Worm (Caenorhabditis elegans) whole organism, L2 larva: ENCODE results near the gene aqp-4.
A peak's percentile ranks its signal among the peaks of the same experiment; 100 is the strongest.

ENCODE experiments used
- C34F6.9 ChIP-seq: fragments of 150-350 bp; optimal IDR thresholded peaks from 2 replicates; lab custom pipeline; 2014; ENCODE audit warnings: missing biosample characterization, missing genetic modification characterization
- F13H6.1 ChIP-seq: sonication (generic microtip); optimal IDR thresholded peaks from 2 replicates; lab custom pipeline; 2016; ENCODE audit warnings: missing genetic modification characterization, missing compliant biosample characterization
- R02D3.7 ChIP-seq: fragments of 150-350 bp; optimal IDR thresholded peaks from 2 replicates; lab custom pipeline; 2014; ENCODE audit warnings: missing biosample characterization, missing genetic modification characterization
- Y55F3AM.14 ChIP-seq: fragments of 200-800 bp; sonication (Bioruptor generic); optimal IDR thresholded peaks from 2 replicates; lab custom pipeline; 2018; ENCODE audit warnings: mild to moderate bottlenecking, missing genetic modification characterization, missing compliant biosample characterization
- ZK546.5 ChIP-seq: sonication (generic microtip); optimal IDR thresholded peaks from 2 replicates; lab custom pipeline; 2017; ENCODE audit warnings: missing biosample characterization, missing genetic modification characterization
- alr-1 ChIP-seq: fragments of 150-350 bp; optimal IDR thresholded peaks from 2 replicates; lab custom pipeline; 2014; ENCODE audit warnings: missing biosample characterization, missing genetic modification characterization
- aly-2 ChIP-seq: fragments of 150-350 bp; optimal IDR thresholded peaks from 2 replicates; lab custom pipeline; 2014; ENCODE audit warnings: missing biosample characterization, missing genetic modification characterization
- ama-1 ChIP-seq: fragments of 150-350 bp; optimal IDR thresholded peaks from 2 replicates; lab custom pipeline; 2018; ENCODE audit warnings: inconsistent platforms
- blmp-1 ChIP-seq: sonication (generic microtip); optimal IDR thresholded peaks from 2 replicates; lab custom pipeline; 2017; ENCODE audit warnings: missing genetic modification characterization, mild to moderate bottlenecking, missing compliant biosample characterization, antibody characterized with exemption, moderate library complexity; ENCODE audit not compliant: insufficient read depth
- ceh-16 ChIP-seq: fragments of 150-350 bp; optimal IDR thresholded peaks from 2 replicates; lab custom pipeline; 2014; ENCODE audit warnings: missing biosample characterization, missing genetic modification characterization
- ceh-82 ChIP-seq: fragments of 150-350 bp; optimal IDR thresholded peaks from 2 replicates; lab custom pipeline; 2014; ENCODE audit warnings: missing biosample characterization, missing genetic modification characterization
- dmd-4 ChIP-seq: sonication (generic microtip); optimal IDR thresholded peaks from 2 replicates; lab custom pipeline; 2017; ENCODE audit warnings: missing biosample characterization, missing genetic modification characterization
- elt-1 ChIP-seq: fragments of 150-350 bp; optimal IDR thresholded peaks from 2 replicates; lab custom pipeline; 2014; ENCODE audit warnings: missing biosample characterization, missing genetic modification characterization
- fos-1 ChIP-seq: fragments of 150-350 bp; optimal IDR thresholded peaks from 2 replicates; lab custom pipeline; 2014; ENCODE audit warnings: missing biosample characterization, missing genetic modification characterization
- gmeb-1 ChIP-seq: fragments of 150-350 bp; optimal IDR thresholded peaks from 2 replicates; lab custom pipeline; 2014; ENCODE audit warnings: missing biosample characterization, missing genetic modification characterization
- lin-11 ChIP-seq: fragments of 150-350 bp; sonication (generic microtip); optimal IDR thresholded peaks from 2 replicates; lab custom pipeline; 2014; ENCODE audit warnings: missing biosample characterization, missing genetic modification characterization, inconsistent platforms, mixed read lengths
- lin-39 ChIP-seq: fragments of 150-350 bp; optimal IDR thresholded peaks from 2 replicates; lab custom pipeline; 2014; ENCODE audit warnings: missing biosample characterization, missing genetic modification reagents, missing genetic modification characterization
- lsy-2 ChIP-seq, 2 experiments: fragments of 150-350 bp in 1 of 2; sonication (generic microtip) in 1 of 2; optimal IDR thresholded peaks; 2 replicates each; lab custom pipeline; 2014 to 2017; ENCODE audit warnings: missing biosample characterization in 2 of 2, missing genetic modification characterization in 2 of 2
- mab-5 ChIP-seq: fragments of 150-350 bp; optimal IDR thresholded peaks from 2 replicates; lab custom pipeline; 2014; ENCODE audit warnings: missing biosample characterization, missing genetic modification characterization
- mbf-1 ChIP-seq: sonication (generic microtip); optimal IDR thresholded peaks from 2 replicates; lab custom pipeline; 2017; ENCODE audit warnings: missing biosample characterization, missing genetic modification characterization
- nhr-11 ChIP-seq: fragments of 150-350 bp; optimal IDR thresholded peaks from 2 replicates; lab custom pipeline; 2014; ENCODE audit warnings: missing biosample characterization, missing genetic modification characterization
- nhr-12 ChIP-seq: fragments of 150-350 bp; optimal IDR thresholded peaks from 2 replicates; lab custom pipeline; 2014; ENCODE audit warnings: missing biosample characterization, missing genetic modification characterization
- nhr-129 ChIP-seq: fragments of 150-350 bp; optimal IDR thresholded peaks from 2 replicates; lab custom pipeline; 2014; ENCODE audit warnings: missing biosample characterization, missing genetic modification characterization
- nhr-21 ChIP-seq: fragments of 150-350 bp; optimal IDR thresholded peaks from 2 replicates; lab custom pipeline; 2014; ENCODE audit warnings: missing biosample characterization, missing genetic modification characterization
- nhr-23 ChIP-seq: fragments of 150-350 bp; optimal IDR thresholded peaks from 2 replicates; lab custom pipeline; 2014; ENCODE audit warnings: missing biosample characterization, missing genetic modification reagents, missing genetic modification characterization
- nhr-25 ChIP-seq: fragments of 150-350 bp; sonication (generic microtip); optimal IDR thresholded peaks from 3 replicates; lab custom pipeline; 2014; ENCODE audit warnings: missing biosample characterization, missing genetic modification characterization
- nhr-77 ChIP-seq: fragments of 150-350 bp; optimal IDR thresholded peaks from 2 replicates; lab custom pipeline; 2014; ENCODE audit warnings: missing biosample characterization, missing genetic modification characterization
- peb-1 ChIP-seq: fragments of 150-350 bp; optimal IDR thresholded peaks from 2 replicates; lab custom pipeline; 2014; ENCODE audit warnings: missing biosample characterization, missing genetic modification characterization
- sem-4 ChIP-seq: fragments of 150-350 bp; optimal IDR thresholded peaks from 2 replicates; lab custom pipeline; 2014; ENCODE audit warnings: missing biosample characterization, missing genetic modification reagents, missing genetic modification characterization
- skn-1 ChIP-seq: sonication (generic microtip); optimal IDR thresholded peaks from 2 replicates; lab custom pipeline; 2017; ENCODE audit warnings: missing biosample characterization, missing genetic modification characterization
- sma-3 ChIP-seq: sonication (generic microtip); optimal IDR thresholded peaks from 2 replicates; lab custom pipeline; 2016; ENCODE audit warnings: missing genetic modification reagents, missing genetic modification characterization, missing compliant biosample characterization
- sma-9 ChIP-seq, 2 experiments: fragments of 150-350 bp in 1 of 2; sonication (generic microtip) in 1 of 2; optimal IDR thresholded peaks; 2 replicates each; lab custom pipeline; 2014 to 2016; ENCODE audit warnings: missing genetic modification characterization in 2 of 2, mild to moderate bottlenecking in 1 of 2, missing biosample characterization in 1 of 2, missing compliant biosample characterization in 1 of 2, missing genetic modification reagents in 1 of 2, moderate library complexity in 1 of 2
- unc-39 ChIP-seq: fragments of 150-350 bp; optimal IDR thresholded peaks from 2 replicates; lab custom pipeline; 2014; ENCODE audit warnings: missing biosample characterization, missing genetic modification characterization
- unc-62 ChIP-seq: fragments of 150-350 bp; optimal IDR thresholded peaks from 2 replicates; lab custom pipeline; 2014; ENCODE audit warnings: missing biosample characterization, missing genetic modification reagents, missing genetic modification characterization
- ztf-1 ChIP-seq: fragments of 200-800 bp; sonication (Bioruptor generic); conservative IDR thresholded peaks from 2 replicates; pipeline ENCODE4 v1.3.6; 2022; ENCODE audit warnings: missing genetic modification characterization, missing compliant biosample characterization
- ztf-4 ChIP-seq: fragments of 150-350 bp; optimal IDR thresholded peaks from 2 replicates; lab custom pipeline; 2014; ENCODE audit warnings: missing biosample characterization, missing genetic modification characterization

The aqp-4 gene

DNA sequence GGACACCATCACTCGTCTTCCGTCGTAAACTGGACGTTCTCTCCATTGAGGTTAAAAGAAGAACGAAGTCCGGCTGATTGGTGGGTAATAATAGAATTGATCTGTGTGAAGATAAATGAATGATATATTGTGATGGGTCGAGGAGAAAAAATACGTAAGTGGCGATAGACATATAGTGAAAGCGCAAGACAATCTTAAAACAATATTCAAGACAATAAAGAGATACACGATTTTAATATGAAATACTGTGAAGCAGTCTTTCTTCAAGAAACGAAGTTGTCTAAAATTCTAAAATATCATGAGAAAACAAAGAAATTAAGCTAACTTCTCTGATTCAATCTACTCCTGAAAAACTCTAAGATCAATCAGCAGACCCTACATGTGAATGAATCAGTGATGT lies 23.8 kb upstream of the aqp-4 start, which contains the start of gene F40F9.10:
Gene F40F9.10, minus strand, starts transcription at position 101 of the 400 bp plus-strand sequence.
- TF ChIP-seq unc-39 (tag; lab: Kevin White, UChicago) (no peak), Y55F3AM.14 (no peak), aly-2 (no peak), skn-1 (tag; lab: Kevin White, UChicago) (no peak), ZK546.5 (tag; lab: Kevin White, UChicago) (no peak)

DNA sequence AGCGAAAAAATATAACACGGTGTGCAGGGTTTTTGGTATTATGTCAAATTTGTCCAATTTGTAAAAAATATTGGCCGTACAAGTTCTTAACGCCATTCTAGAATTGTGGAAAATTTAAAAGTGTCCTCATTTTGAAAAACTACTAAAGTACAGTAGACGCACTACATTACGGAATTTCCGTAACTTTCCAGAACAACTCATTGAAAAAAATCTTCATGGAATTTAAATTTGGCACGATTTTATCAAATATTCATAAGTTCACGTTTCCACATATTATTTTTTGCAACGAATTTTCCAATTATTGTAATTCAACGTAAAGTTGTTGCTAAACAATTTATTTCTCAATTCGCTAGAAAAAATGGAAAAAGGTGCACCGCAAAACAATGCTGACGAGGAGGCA lies 22.4 kb upstream of the aqp-4 start, which contains the start of gene F40F9.3:
Gene F40F9.3, plus strand, starts transcription at position 301 of the 400 bp plus-strand sequence.
- TF ChIP-seq dmd-4 (tag; lab: Kevin White, UChicago) (no peak), ama-1 (lab: Kevin White, UChicago) (no peak), nhr-12 (tag; lab: Kevin White, UChicago) (no peak), mab-5 (tag; lab: Kevin White, UChicago) (no peak), ceh-16 (tag; lab: Kevin White, UChicago) (no peak), nhr-129 (tag; lab: Kevin White, UChicago) (no peak), sma-3 (no peak), blmp-1 (no peak), nhr-21 (no peak), skn-1 (tag; lab: Kevin White, UChicago) (no peak), sma-9 (GFP tag; optimal IDR thresholded peaks at IDR 0.05; lab: Kevin White, UChicago) (no peak), sma-9 (tag; optimal IDR thresholded peaks at IDR 0.05; lab: Kevin White, UChicago) (no peak)
- TF ChIP-seq, all 48 proteins: peak for 0

DNA sequence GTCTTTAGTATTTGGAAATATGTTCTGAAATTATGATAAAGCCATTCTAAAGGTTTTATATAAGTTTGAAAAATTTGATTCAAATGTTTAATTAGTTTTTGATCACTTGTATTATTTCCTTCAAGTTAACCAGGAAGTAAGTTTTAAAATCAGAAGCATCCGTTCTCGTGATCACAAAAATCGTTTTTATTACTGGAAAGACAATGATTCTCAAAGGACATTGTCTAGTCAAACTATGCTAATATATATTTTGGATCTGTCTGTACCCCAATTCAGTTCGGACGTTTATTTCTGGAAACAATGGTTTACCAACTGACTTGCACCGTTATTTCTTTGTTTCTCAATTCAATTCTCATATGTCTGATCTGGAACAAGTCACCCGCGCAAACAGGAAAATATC lies 21.0 kb upstream of the aqp-4 start, which contains the start of gene str-188:
Gene str-188, plus strand, starts transcription at position 301 of the 400 bp plus-strand sequence.
- TF ChIP-seq aly-2 (no peak), mab-5 (tag; lab: Kevin White, UChicago) (no peak), ztf-4 (tag; lab: Kevin White, UChicago) (no peak), fos-1 (tag; lab: Kevin White, UChicago) (no peak), ztf-1 (GFP tag; lab: Robert Waterston, UW) (no peak), lin-11 (tag; lab: Kevin White, UChicago) (no peak)

DNA sequence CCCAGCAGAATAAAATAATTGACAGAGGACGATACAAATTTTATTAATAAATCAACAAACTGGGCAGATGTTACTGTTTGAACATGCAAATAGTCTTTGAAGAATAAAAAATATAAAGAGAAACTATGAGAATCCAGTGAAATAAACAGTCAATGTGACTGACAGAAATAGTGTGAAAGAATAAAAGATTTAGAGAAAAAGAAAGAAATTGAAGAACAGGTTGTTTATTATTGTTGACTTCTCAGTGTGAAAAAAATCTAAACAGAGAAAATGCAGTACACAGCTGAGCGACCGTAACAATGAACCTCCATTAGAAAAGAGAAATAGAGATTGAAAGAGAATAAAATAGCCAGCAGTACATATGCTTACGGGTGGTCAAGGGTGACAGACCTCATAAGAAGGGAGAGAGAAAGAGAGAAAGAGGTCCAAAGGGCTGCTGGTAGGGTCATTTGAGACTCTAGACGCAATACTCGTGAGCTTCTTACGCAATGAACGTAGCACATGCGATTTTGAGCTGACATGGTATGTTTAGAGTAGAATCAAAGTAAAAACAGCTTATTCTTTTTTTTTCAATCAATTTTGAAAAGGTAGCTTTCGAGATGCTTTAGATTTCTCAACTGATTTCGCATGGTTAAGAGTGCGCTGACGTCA lies 13.2 kb upstream of the aqp-4 start, which contains the start of gene slcr-46.3:
Gene slcr-46.3, minus strand, starts transcription at position 86 of the 651 bp plus-strand sequence.
- TF ChIP-seq nhr-23 (tag; lab: Kevin White, UChicago) (no peak), C34F6.9 (peak; percentile 30), nhr-129 (tag; lab: Kevin White, UChicago) (peak; percentile 8)

DNA sequence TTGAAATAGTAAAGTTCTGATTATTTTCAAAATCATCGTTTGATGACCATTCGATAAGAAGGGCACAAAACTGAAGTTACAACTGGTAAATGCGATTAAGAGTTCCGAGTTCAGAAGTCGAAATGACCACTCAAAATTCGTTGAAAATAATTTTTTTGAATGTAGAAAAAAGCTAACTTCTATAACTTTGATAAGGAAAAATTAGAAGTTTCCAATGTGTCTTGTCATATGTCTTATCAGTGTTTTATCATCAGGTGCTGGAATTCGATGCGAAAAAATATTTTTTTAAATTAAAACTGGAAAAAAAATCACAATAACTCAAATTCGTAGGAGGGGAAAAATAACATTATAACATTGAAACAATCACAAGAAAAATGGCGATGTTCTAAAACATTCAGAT lies 11.6 kb upstream of the aqp-4 start:
- peak; percentile 55 for TF ChIP-seq fos-1 (tag; lab: Kevin White, UChicago)
- TF ChIP-seq lsy-2 (tag; optimal IDR thresholded peaks at IDR 0.05; lab: Kevin White, UChicago): no peak
- no peak for TF ChIP-seq ztf-1 (GFP tag; lab: Robert Waterston, UW)
- TF ChIP-seq mbf-1 (tag; lab: Kevin White, UChicago): no peak
- TF ChIP-seq, all 48 proteins: peak for 1

DNA sequence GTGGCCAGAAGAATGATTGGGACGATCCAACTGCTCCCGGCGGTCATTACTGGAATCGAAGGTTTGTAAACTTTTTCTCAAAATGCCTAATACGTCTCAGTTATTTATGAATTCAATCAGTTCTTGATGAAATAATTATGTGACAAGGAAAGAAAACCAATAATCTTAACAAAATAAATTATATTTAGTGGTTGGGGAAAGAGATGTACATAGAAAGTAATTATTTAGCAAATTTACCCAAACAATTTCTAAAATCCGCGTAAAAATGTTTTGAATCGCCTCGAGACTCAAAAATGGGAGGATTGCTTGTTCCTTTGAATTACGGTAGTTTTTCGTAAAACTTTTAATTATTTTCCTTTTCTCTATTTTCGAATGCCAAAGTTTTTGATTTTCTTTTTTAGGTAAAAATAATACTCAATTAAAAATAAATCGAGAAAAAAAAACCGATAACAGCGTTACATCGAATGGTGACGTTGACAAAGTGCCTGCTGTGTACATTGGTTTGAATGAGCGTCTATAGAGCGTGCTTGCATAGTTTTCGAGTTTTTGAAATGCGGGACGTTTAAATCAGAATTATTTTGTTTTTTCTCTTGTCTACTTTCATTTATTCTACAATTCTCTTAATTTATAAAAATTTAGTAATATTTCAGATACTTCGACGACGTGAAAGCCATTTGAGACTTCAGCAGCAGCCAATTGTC lies 7.7 kb upstream of the aqp-4 start, which contains the start of the genes aagr-3 and drap-1:
Gene aagr-3, minus strand, starts transcription at position 51 of the 701 bp plus-strand sequence.
Gene drap-1, plus strand, starts transcription at position 645 of the 701 bp plus-strand sequence.
- TF ChIP-seq lin-39 (no peak), lsy-2 (tag; optimal IDR thresholded peaks at IDR 0.05; lab: Kevin White, UChicago) (peak in 1 of 2 experiments; percentile 82), R02D3.7 (tag; lab: Kevin White, UChicago) (no peak), nhr-12 (tag; lab: Kevin White, UChicago) (no peak), sma-3 (peak; percentile 51), fos-1 (tag; lab: Kevin White, UChicago) (peak; percentile 83), nhr-11 (no peak), peb-1 (tag; lab: Kevin White, UChicago) (no peak), ama-1 (lab: Kevin White, UChicago) (peak; percentile 61), nhr-23 (tag; lab: Kevin White, UChicago) (no peak), ceh-82 (no peak), gmeb-1 (tag; lab: Kevin White, UChicago) (peak; percentile 56), sem-4 (tag; lab: Kevin White, UChicago) (peak; percentile 61), Y55F3AM.14 (no peak), nhr-129 (tag; lab: Kevin White, UChicago) (peak; percentile 77), aly-2 (no peak), unc-62 (no peak), sma-9 (GFP tag; optimal IDR thresholded peaks at IDR 0.05; lab: Kevin White, UChicago) (peak; percentile 40), sma-9 (tag; optimal IDR thresholded peaks at IDR 0.05; lab: Kevin White, UChicago) (no peak), elt-1 (tag; lab: Kevin White, UChicago) (no peak), F13H6.1 (tag; lab: Kevin White, UChicago) (peak; percentile 39), nhr-21 (no peak), dmd-4 (tag; lab: Kevin White, UChicago) (no peak), nhr-77 (no peak), mbf-1 (tag; lab: Kevin White, UChicago) (no peak), mab-5 (tag; lab: Kevin White, UChicago) (peak; percentile 26), alr-1 (tag; lab: Kevin White, UChicago) (no peak), lin-11 (tag; lab: Kevin White, UChicago) (no peak), blmp-1 (no peak), ceh-16 (tag; lab: Kevin White, UChicago) (no peak), nhr-25 (tag; lab: Kevin White, UChicago) (no peak)
